Fruit fly (Drosophila melanogaster) S2 (cell line): ENCODE data around the gene RpS14a.

Experiments
- CG8478 ChIP-seq: fragments of >200 bp; optimal IDR thresholded peaks from 2 replicates; lab custom pipeline; 2018
- CTCF ChIP-seq, 2 experiments: fragments of >200 bp; optimal IDR thresholded peaks; 2 replicates each; lab custom pipeline; 2018

dm6 chrX:7973325-7973954 lies 39.9 kb downstream of the RpS14a start:
- TF ChIP-seq CTCF (optimal IDR thresholded peaks at IDR 0.05; lab: Kevin White, UChicago) (no peak), CG8478 (no peak)
